Worm (Caenorhabditis elegans) whole organism, L4 larva: ENCODE data around the gene pst-2.

ENCODE experiments used
- egl-27 ChIP-seq: sonication (generic microtip); optimal IDR thresholded peaks from 3 replicates; lab custom pipeline; 2017; ENCODE audit warnings: missing biosample characterization, missing genetic modification reagents, missing genetic modification characterization
- mdl-1 ChIP-seq, 2 experiments: fragments of 150-350 bp in 1 of 2; sonication (generic microtip) in 1 of 2; optimal IDR thresholded peaks; 2 replicates each; lab custom pipeline; 2014 to 2017; ENCODE audit warnings: missing biosample characterization in 2 of 2, missing genetic modification characterization in 2 of 2
- nhr-42 ChIP-seq: fragments of 200-800 bp; sonication (Bioruptor generic); IDR thresholded peaks from 2 replicates; pipeline ENCODE4 v1.3.6; 2022; ENCODE audit warnings: missing genetic modification characterization, missing compliant biosample characterization
- pqm-1 ChIP-seq: sonication (generic microtip); optimal IDR thresholded peaks from 2 replicates; lab custom pipeline; 2017; ENCODE audit warnings: missing biosample characterization, missing genetic modification characterization

DNA sequence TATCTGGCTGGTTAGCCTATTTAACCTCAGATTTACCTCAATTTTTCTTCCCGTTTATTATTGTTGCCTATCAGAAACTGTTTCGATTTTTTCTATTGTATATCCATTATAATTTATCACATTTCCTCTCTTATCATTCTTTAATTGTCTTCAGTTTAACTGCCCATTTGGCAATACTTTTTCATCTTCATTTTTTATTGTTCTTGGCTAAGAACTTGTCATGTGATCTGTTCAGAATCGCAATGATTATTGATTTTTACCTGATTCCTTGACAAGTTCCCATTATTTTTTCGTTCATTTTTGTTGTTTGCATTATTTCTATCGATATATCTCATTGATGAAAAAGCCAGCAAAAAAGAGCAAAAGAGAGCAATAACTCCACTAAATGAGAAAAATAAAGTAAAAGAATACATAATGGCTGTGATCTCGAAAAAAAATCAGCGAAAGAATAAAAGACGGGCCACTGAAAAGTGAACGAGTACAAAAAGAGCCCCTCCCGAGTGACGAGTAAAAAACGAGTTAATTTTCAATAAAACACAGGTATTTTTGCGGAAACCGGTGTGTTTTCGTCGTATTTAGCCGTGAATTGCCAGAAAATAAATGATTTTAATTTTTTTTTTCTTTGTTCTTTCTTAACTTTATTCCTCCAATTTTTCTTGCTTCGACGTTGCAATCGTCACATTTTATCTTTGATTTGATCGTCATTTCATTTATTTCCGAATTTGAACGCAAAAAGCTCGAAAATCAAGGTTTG lies 34.2 kb downstream of the pst-2 start, which contains the start of gene arf-1:
- TF ChIP-seq nhr-42 (no peak), pqm-1 (no peak), egl-27 (tag; lab: Kevin White, UChicago) (no peak), mdl-1 (tag; optimal IDR thresholded peaks at IDR 0.05; lab: Kevin White, UChicago) (no peak)
